Worm (Caenorhabditis elegans) whole organism, mixed stage, embryonic: ENCODE data around the gene C26B2.8.

Experiments used
- M03D4.4 ChIP-seq: sonication (generic microtip); optimal IDR thresholded peaks from 2 replicates; lab custom pipeline; 2017; ENCODE audit warnings: mild to moderate bottlenecking, missing genetic modification characterization, missing compliant biosample characterization
- bed-3 ChIP-seq: fragments of 200-800 bp; sonication (Bioruptor generic); optimal IDR thresholded peaks from 3 replicates; lab custom pipeline; 2018; ENCODE audit warnings: mild to moderate bottlenecking, missing genetic modification characterization, moderate library complexity, missing compliant biosample characterization
- ceh-39 ChIP-seq: fragments of 150-350 bp; optimal IDR thresholded peaks from 2 replicates; lab custom pipeline; 2014; ENCODE audit warnings: missing biosample characterization, missing genetic modification characterization
- ceh-43 ChIP-seq: fragments of 200-800 bp; sonication (Bioruptor generic); optimal IDR thresholded peaks from 2 replicates; lab custom pipeline; 2018; ENCODE audit warnings: mild to moderate bottlenecking, missing genetic modification characterization, moderate library complexity, missing compliant biosample characterization
- ces-1 ChIP-seq: fragments of 150-350 bp; optimal IDR thresholded peaks from 2 replicates; lab custom pipeline; 2014; ENCODE audit warnings: missing biosample characterization, missing genetic modification reagents, missing genetic modification characterization
- elt-1 ChIP-seq: sonication (generic microtip); optimal IDR thresholded peaks from 2 replicates; lab custom pipeline; 2017; ENCODE audit warnings: missing genetic modification characterization, mild to moderate bottlenecking, missing compliant biosample characterization, antibody characterized with exemption, moderate library complexity, borderline replicate concordance; ENCODE audit not compliant: insufficient read depth
- elt-3 ChIP-seq: fragments of 150-350 bp; optimal IDR thresholded peaks from 2 replicates; lab custom pipeline; 2014; ENCODE audit warnings: missing biosample characterization, missing genetic modification characterization
- ham-2 ChIP-seq: fragments of 200-800 bp; sonication (Bioruptor generic); optimal IDR thresholded peaks from 2 replicates; lab custom pipeline; 2018; ENCODE audit warnings: mild to moderate bottlenecking, missing genetic modification characterization, missing compliant biosample characterization
- lin-13 ChIP-seq: fragments of 150-350 bp; optimal IDR thresholded peaks from 2 replicates; lab custom pipeline; 2014; ENCODE audit warnings: missing biosample characterization, missing genetic modification characterization
- lin-32 ChIP-seq: fragments of 200-800 bp; sonication (Bioruptor generic); optimal IDR thresholded peaks from 2 replicates; lab custom pipeline; 2018; ENCODE audit warnings: mild to moderate bottlenecking, missing genetic modification characterization, missing compliant biosample characterization
- lsy-2 ChIP-seq: fragments of 150-350 bp; optimal IDR thresholded peaks from 2 replicates; lab custom pipeline; 2014; ENCODE audit warnings: missing biosample characterization, missing genetic modification characterization
- mep-1 ChIP-seq: fragments of 150-350 bp; optimal IDR thresholded peaks from 2 replicates; lab custom pipeline; 2017; ENCODE audit warnings: missing biosample characterization, missing genetic modification reagents, missing genetic modification characterization, inconsistent platforms
- nhr-28 ChIP-seq: fragments of 150-350 bp; optimal IDR thresholded peaks from 2 replicates; lab custom pipeline; 2014; ENCODE audit warnings: missing biosample characterization, missing genetic modification characterization
- nhr-76 ChIP-seq: sonication (generic microtip); optimal IDR thresholded peaks from 2 replicates; lab custom pipeline; 2017; ENCODE audit warnings: missing biosample characterization, missing genetic modification characterization
- sptf-1 ChIP-seq: sonication (generic microtip); optimal IDR thresholded peaks from 2 replicates; lab custom pipeline; 2017; ENCODE audit warnings: mild to moderate bottlenecking, missing genetic modification characterization, moderate library complexity, missing compliant biosample characterization
- tbx-8 ChIP-seq: fragments of 200-800 bp; sonication (Bioruptor generic); optimal IDR thresholded peaks from 2 replicates; lab custom pipeline; 2018; ENCODE audit warnings: mild to moderate bottlenecking, missing genetic modification characterization, moderate library complexity, missing compliant biosample characterization
- unc-120 ChIP-seq: sonication (generic microtip); optimal IDR thresholded peaks from 2 replicates; lab custom pipeline; 2017; ENCODE audit warnings: missing genetic modification characterization, missing compliant biosample characterization; ENCODE audit not compliant: poor library complexity, severe bottlenecking
- unc-39 ChIP-seq: fragments of 150-350 bp; optimal IDR thresholded peaks from 2 replicates; lab custom pipeline; 2014; ENCODE audit warnings: missing biosample characterization, missing genetic modification characterization
- unc-62 ChIP-seq: fragments of 150-350 bp; optimal IDR thresholded peaks from 2 replicates; lab custom pipeline; 2014; ENCODE audit warnings: missing biosample characterization, missing genetic modification reagents, missing genetic modification characterization
- zip-8 ChIP-seq: fragments of 150-350 bp; optimal IDR thresholded peaks from 2 replicates; lab custom pipeline; 2014; ENCODE audit warnings: missing biosample characterization, missing genetic modification characterization

Gene C26B2.8

ce11 chrIV:8048083-8048482 lies 34.1 kb downstream of the C26B2.8 start:
- no peak for TF ChIP-seq nhr-28
- no peak for TF ChIP-seq tbx-8 (GFP tag; lab: Kevin White, UChicago)
- TF ChIP-seq bed-3 (GFP tag; lab: Kevin White, UChicago) = no peak
- no peak for TF ChIP-seq ham-2 (GFP tag; lab: Kevin White, UChicago)
- TF ChIP-seq ceh-39 = no peak
- no peak for TF ChIP-seq lin-13

- TF ChIP-seq lsy-2 (tag; lab: Kevin White, UChicago) (no peak), ces-1 (GFP tag; lab: Kevin White, UChicago) (peak; percentile 82), elt-1 (tag; lab: Kevin White, UChicago) (no peak)
Measured at ce11 chrIV:8052694-8053093, 38.7 kb downstream of the C26B2.8 start.

- TF ChIP-seq ces-1 (GFP tag; lab: Kevin White, UChicago) (peak; percentile 74), tbx-8 (GFP tag; lab: Kevin White, UChicago) (no peak)
Measured at ce11 chrIV:8053955-8054354, 40.0 kb downstream of the C26B2.8 start.

ce11 chrIV:8061267-8061666 lies 47.3 kb downstream of the C26B2.8 start:
- TF ChIP-seq mep-1 (no peak), unc-39 (tag; lab: Kevin White, UChicago) (no peak), sptf-1 (no peak), nhr-28 (no peak), zip-8 (no peak), lin-32 (GFP tag; lab: Kevin White, UChicago) (no peak), elt-3 (tag; lab: Kevin White, UChicago) (no peak), lsy-2 (tag; lab: Kevin White, UChicago) (no peak), bed-3 (GFP tag; lab: Kevin White, UChicago) (no peak), M03D4.4 (tag; lab: Kevin White, UChicago) (no peak), nhr-76 (tag; lab: Kevin White, UChicago) (no peak), ceh-43 (GFP tag; lab: Kevin White, UChicago) (no peak), unc-120 (tag; lab: Kevin White, UChicago) (no peak)

- no peak for TF ChIP-seq unc-62 (GFP tag; lab: Kevin White, UChicago)
- TF ChIP-seq, all 35 proteins: peak for 0
Measured at ce11 chrIV:8062359-8062758, 48.4 kb downstream of the C26B2.8 start, which contains the start of gene sax-7. sax-7 (plus strand) TSS chrIV:8062659.
